Fruit fly (Drosophila melanogaster): ENCODE results near the gene CG14708.

Gene CG14708

dm6 chr3R:11581340-11582252 is 27.7 kb downstream of the CG14708 start, which contains the start of gene wkd (continued):
- TF ChIP-seq Lim3 (GFP tag; IDR thresholded peaks at IDR 0.05) = no peak
- TF ChIP-seq p53 (GFP tag; optimal IDR thresholded peaks at IDR 0.05) = no peak
- TF ChIP-seq Sry-β (GFP tag; optimal IDR thresholded peaks at IDR 0.05) = no peak
- TF ChIP-seq CG15479 (GFP tag; optimal IDR thresholded peaks at IDR 0.05) = no peak
- no peak for TF ChIP-seq CG14667 (GFP tag; IDR thresholded peaks at IDR 0.05)
- no peak for TF ChIP-seq CG1602 (GFP tag; optimal IDR thresholded peaks at IDR 0.05)
- peak; percentile 11 for TF ChIP-seq vfl (GFP tag; optimal IDR thresholded peaks at IDR 0.05)
- no peak for TF ChIP-seq prd (optimal IDR thresholded peaks at IDR 0.05)
- TF ChIP-seq prd (GFP tag; IDR thresholded peaks at IDR 0.05) = no peak
- no peak for TF ChIP-seq CG2202 (tag; optimal IDR thresholded peaks at IDR 0.05)
- peak; percentile 57 for TF ChIP-seq MBD-R2 (GFP tag; IDR thresholded peaks at IDR 0.05)
- TF ChIP-seq Ada2b (GFP tag; IDR thresholded peaks at IDR 0.05) = no peak
- no peak for TF ChIP-seq CG43689 (GFP tag; IDR thresholded peaks at IDR 0.05)
- TF ChIP-seq crc (GFP tag; optimal IDR thresholded peaks at IDR 0.05) = no peak
- no peak for TF ChIP-seq CG12104 (GFP tag; optimal IDR thresholded peaks at IDR 0.05)
- peak; percentile 86 for TF ChIP-seq Doc3 (GFP tag; IDR thresholded peaks at IDR 0.05; ENCODE audit: partially characterized antibody)
- TF ChIP-seq CG31441 (GFP tag; IDR thresholded peaks at IDR 0.05) = no peak
- TF ChIP-seq H15 (GFP tag; IDR thresholded peaks at IDR 0.05) = no peak
- 0 out of 2 replicates have a peak, but pooled peaks have one; percentile 31 for TF ChIP-seq sob (GFP tag; IDR thresholded peaks at IDR 0.05)
- no peak for TF ChIP-seq CG8290 (GFP tag; optimal IDR thresholded peaks at IDR 0.05)
- TF ChIP-seq CG8290 (tag; optimal IDR thresholded peaks at IDR 0.05) = no peak
- peak; percentile 73 for TF ChIP-seq CG3847 (GFP tag; IDR thresholded peaks at IDR 0.05)
- no peak for TF ChIP-seq CG18764 (GFP tag; optimal IDR thresholded peaks at IDR 0.05)
- TF ChIP-seq trh (GFP tag; optimal IDR thresholded peaks at IDR 0.05) = no peak
- TF ChIP-seq CG17361 (GFP tag; IDR thresholded peaks at IDR 0.05) = peak; percentile 25; the same call in 1 of the 3 replicates
- TF ChIP-seq Aef1 (GFP tag; IDR thresholded peaks at IDR 0.05) = peak; percentile 67; the same call in 2 of the 3 replicates
- TF ChIP-seq CG30403 (GFP tag; optimal IDR thresholded peaks at IDR 0.05) = peak; percentile 19
- TF ChIP-seq crol (GFP tag; IDR thresholded peaks at IDR 0.05) = peak; percentile 82
- peak; percentile 41 for TF ChIP-seq HmgZ (tag; optimal IDR thresholded peaks at IDR 0.05)
- no peak for TF ChIP-seq chn (GFP tag; optimal IDR thresholded peaks at IDR 0.05)
- TF ChIP-seq NK7.1 (GFP tag; optimal IDR thresholded peaks at IDR 0.05) = no peak
- no peak for TF ChIP-seq Spps (tag; optimal IDR thresholded peaks at IDR 0.05)
- TF ChIP-seq aop (GFP tag; IDR thresholded peaks at IDR 0.05) = no peak
- no peak for TF ChIP-seq D (optimal IDR thresholded peaks at IDR 0.05)
- no peak for TF ChIP-seq D (GFP tag; optimal IDR thresholded peaks at IDR 0.05)
- TF ChIP-seq CG2712 (tag; optimal IDR thresholded peaks at IDR 0.05) = no peak
- peak; percentile 39 for TF ChIP-seq CG12299 (tag; optimal IDR thresholded peaks at IDR 0.05)
- no peak for TF ChIP-seq CG1529 (GFP tag; optimal IDR thresholded peaks at IDR 0.05)
- TF ChIP-seq H2.0 (GFP tag; IDR thresholded peaks at IDR 0.05) = no peak
- TF ChIP-seq CG13424 (tag; optimal IDR thresholded peaks at IDR 0.05) = no peak
- TF ChIP-seq az2 (GFP tag; optimal IDR thresholded peaks at IDR 0.05) = no peak
- TF ChIP-seq CG16863 (GFP tag; optimal IDR thresholded peaks at IDR 0.05) = no peak
- no peak for TF ChIP-seq Poxn (GFP tag; IDR thresholded peaks at IDR 0.05)
- TF ChIP-seq CG8089 (GFP tag; optimal IDR thresholded peaks at IDR 0.05) = no peak
- no peak for TF ChIP-seq Hr39 (optimal IDR thresholded peaks at IDR 0.05)
- no peak for TF ChIP-seq CrebB (tag; optimal IDR thresholded peaks at IDR 0.05)
- no peak for TF ChIP-seq CG31365 (tag; optimal IDR thresholded peaks at IDR 0.05)
- no peak for TF ChIP-seq CG17328 (GFP tag; IDR thresholded peaks at IDR 0.05)
- TF ChIP-seq sna (GFP tag; IDR thresholded peaks at IDR 0.05; ENCODE audit: partially characterized antibody) = peak; percentile 81
- no peak for TF ChIP-seq Taf1 (GFP tag; IDR thresholded peaks at IDR 0.05)
- TF ChIP-seq NC2β (GFP tag; optimal IDR thresholded peaks at IDR 0.05) = peak; percentile 58
- no peak for TF ChIP-seq CG15011 (GFP tag; optimal IDR thresholded peaks at IDR 0.05)
